Worm (Caenorhabditis elegans): Measurements from ENCODE around the gene hsp-3.

The hsp-3 gene

ce11 chrX:6122026-6122425, 30.1 kb upstream of the hsp-3 start, which contains the start of gene nnt-1:
nnt-1 (plus strand) TSS chrX:6122311.
- no peak for TF ChIP-seq nhr-11 (tag; optimal IDR thresholded peaks at IDR 0.05)
- no peak for TF ChIP-seq egl-43 (GFP tag; IDR thresholded peaks at IDR 0.05)
- TF ChIP-seq lir-3 (tag; optimal IDR thresholded peaks at IDR 0.05), result no peak
- TF ChIP-seq set-16 (GFP tag; IDR thresholded peaks at IDR 0.05), result no peak
- TF ChIP-seq gei-8 (GFP tag; optimal IDR thresholded peaks at IDR 0.05), result no peak
- TF ChIP-seq hlh-30 (tag; optimal IDR thresholded peaks at IDR 0.05; ENCODE audit: insufficient read depth), result peak; percentile 56
- no peak for TF ChIP-seq hmg-1.1 (GFP tag; IDR thresholded peaks at IDR 0.05)
- TF ChIP-seq dmd-6 (GFP tag; IDR thresholded peaks at IDR 0.05), result peak; percentile 28; the same call in 1 of the 2 replicates
- no peak for TF ChIP-seq snpc-1.2 (GFP tag; IDR thresholded peaks at IDR 0.05)
- no peak for TF ChIP-seq zfp-3 (GFP tag; conservative IDR thresholded peaks at IDR 0.05)
- TF ChIP-seq daf-16 (GFP tag; optimal IDR thresholded peaks at IDR 0.05), result no peak
- TF ChIP-seq daf-16 (tag; optimal IDR thresholded peaks at IDR 0.05), result peak; percentile 78
- TF ChIP-seq php-3 (GFP tag; IDR thresholded peaks at IDR 0.05), result no peak
- no peak for TF ChIP-seq F49E8.2 (tag; optimal IDR thresholded peaks at IDR 0.05; ENCODE audit: borderline replicate concordance)
- TF ChIP-seq nhr-28 (tag; optimal IDR thresholded peaks at IDR 0.05), result peak; percentile 37
- no peak for TF ChIP-seq ces-1 (GFP tag; optimal IDR thresholded peaks at IDR 0.05)
- TF ChIP-seq mdl-1 (tag; optimal IDR thresholded peaks at IDR 0.05), result peak in 1 of 2 experiments; percentile 9
- no peak for TF ChIP-seq hif-1 (tag; optimal IDR thresholded peaks at IDR 0.05)

- TF ChIP-seq nhr-102 (tag; optimal IDR thresholded peaks at IDR 0.05) (no peak), daf-16 (GFP tag; optimal IDR thresholded peaks at IDR 0.05) (no peak), daf-16 (tag; optimal IDR thresholded peaks at IDR 0.05) (peak; percentile 97), dve-1 (tag; optimal IDR thresholded peaks at IDR 0.05; ENCODE audit: insufficient read depth) (peak; percentile 31), tag-97 (GFP tag; IDR thresholded peaks at IDR 0.05) (no peak), ZK546.5 (tag; optimal IDR thresholded peaks at IDR 0.05) (no peak), nhr-28 (tag; optimal IDR thresholded peaks at IDR 0.05) (peak; percentile 25), nhr-77 (tag; optimal IDR thresholded peaks at IDR 0.05) (peak; percentile 38), pqm-1 (tag; optimal IDR thresholded peaks at IDR 0.05) (peak; percentile 2)
Measured at ce11 chrX:6121279-6121678, 29.4 kb upstream of the hsp-3 start.

- TF ChIP-seq ces-1 (GFP tag; optimal IDR thresholded peaks at IDR 0.05) (no peak), pqm-1 (tag; optimal IDR thresholded peaks at IDR 0.05) (peak; percentile 82), nhr-11 (tag; optimal IDR thresholded peaks at IDR 0.05) (no peak), dmd-6 (GFP tag; IDR thresholded peaks at IDR 0.05) (peak; percentile 40; the same call in 1 of the 2 replicates), mxl-3 (GFP tag; optimal IDR thresholded peaks at IDR 0.05) (peak; percentile 30), hlh-11 (tag; optimal IDR thresholded peaks at IDR 0.05) (peak; percentile 19), nhr-28 (tag; optimal IDR thresholded peaks at IDR 0.05) (peak; percentile 9), daf-16 (GFP tag; optimal IDR thresholded peaks at IDR 0.05) (no peak), daf-16 (tag; optimal IDR thresholded peaks at IDR 0.05) (peak; percentile 79), nhr-6 (tag; optimal IDR thresholded peaks at IDR 0.05) (no peak)
Measured at ce11 chrX:6118086-6118825, 26.3 kb upstream of the hsp-3 start, which contains the start of gene C15H9.2. C15H9.2 (plus strand) TSS chrX:6118526.

ce11 chrX:6115502-6115901, 23.6 kb upstream of the hsp-3 start, which contains the start of gene C15H9.3:
C15H9.3 (plus strand) TSS chrX:6115802.
- TF ChIP-seq daf-19 (GFP tag; conservative IDR thresholded peaks at IDR 0.05), result no peak
- peak in 1 of 2 experiments; percentile 72 for TF ChIP-seq unc-62 (GFP tag; optimal IDR thresholded peaks at IDR 0.05 in 1 of 2)
- TF ChIP-seq unc-62 (tag; optimal IDR thresholded peaks at IDR 0.05), result no peak
- no peak for TF ChIP-seq daf-16 (GFP tag; optimal IDR thresholded peaks at IDR 0.05)
- no peak for TF ChIP-seq daf-16 (tag; optimal IDR thresholded peaks at IDR 0.05)

- no peak for TF ChIP-seq nhr-11 (tag; optimal IDR thresholded peaks at IDR 0.05)
- no peak for TF ChIP-seq spr-1 (tag; optimal IDR thresholded peaks at IDR 0.05)
- no peak for TF ChIP-seq hlh-11 (tag; optimal IDR thresholded peaks at IDR 0.05)
- no peak for TF ChIP-seq skn-1 (tag; optimal IDR thresholded peaks at IDR 0.05)
- TF ChIP-seq ceh-62 (tag; optimal IDR thresholded peaks at IDR 0.05), result no peak
- TF ChIP-seq duxl-1 (tag; optimal IDR thresholded peaks at IDR 0.05; ENCODE audit: poor library complexity), result no peak
- no peak for TF ChIP-seq ceh-44 (GFP tag; IDR thresholded peaks at IDR 0.05)
- TF ChIP-seq hlh-30 (tag; optimal IDR thresholded peaks at IDR 0.05; ENCODE audit: insufficient read depth), result no peak
- TF ChIP-seq lin-15B (tag; optimal IDR thresholded peaks at IDR 0.05), result no peak
- TF ChIP-seq nhr-28 (tag; optimal IDR thresholded peaks at IDR 0.05), result peak; percentile 5
- TF ChIP-seq daf-16 (GFP tag; optimal IDR thresholded peaks at IDR 0.05), result no peak
- TF ChIP-seq daf-16 (tag; optimal IDR thresholded peaks at IDR 0.05), result peak; percentile 43
- peak; percentile 37 for TF ChIP-seq dve-1 (tag; optimal IDR thresholded peaks at IDR 0.05; ENCODE audit: insufficient read depth)
- TF ChIP-seq nhr-42 (GFP tag; IDR thresholded peaks at IDR 0.05), result no peak
- TF ChIP-seq sdz-12 (GFP tag; optimal IDR thresholded peaks at IDR 0.05), result no peak
- no peak for TF ChIP-seq nhr-237 (tag; optimal IDR thresholded peaks at IDR 0.05)
Measured at ce11 chrX:6112817-6113216, 20.9 kb upstream of the hsp-3 start, which contains the start of gene prx-3. prx-3 (minus strand) TSS chrX:6112917.
